Fruit fly (Drosophila melanogaster): Measurements from ENCODE around the gene CG9215.

CG9215 gene

DNA sequence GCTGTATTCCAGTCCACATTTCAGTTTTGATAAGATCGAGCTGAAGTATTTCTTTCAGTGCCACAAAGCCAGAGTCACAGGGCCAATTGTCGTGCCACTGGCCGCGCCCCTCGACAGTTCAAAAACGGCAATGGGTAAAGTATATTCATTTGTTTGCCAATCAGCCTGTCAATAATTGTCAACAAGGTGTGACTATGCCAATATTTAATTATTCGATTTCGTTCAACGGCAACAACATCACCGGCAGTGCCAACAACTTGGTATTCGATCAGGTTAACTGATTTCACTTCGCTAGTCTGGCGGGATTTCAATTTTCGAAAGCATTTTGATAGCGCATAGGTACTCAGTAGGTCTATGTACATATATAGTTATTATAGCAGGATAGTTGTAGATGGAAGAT, 19.8 kb upstream of the CG9215 start:
- TF ChIP-seq CG3919 (GFP tag; optimal IDR thresholded peaks at IDR 0.05) (peak; percentile 14), CG6163 (GFP tag; IDR thresholded peaks at IDR 0.05) (peak; percentile 39; the same call in 1 of the 3 replicates), Blimp-1 (GFP tag; optimal IDR thresholded peaks at IDR 0.05) (no peak), CG8632 (GFP tag; optimal IDR thresholded peaks at IDR 0.05) (peak; percentile 4), CG10669 (GFP tag; optimal IDR thresholded peaks at IDR 0.05) (peak; percentile 8), fkh (GFP tag; optimal IDR thresholded peaks at IDR 0.05) (peak; percentile 65), CG10631 (GFP tag; optimal IDR thresholded peaks at IDR 0.05) (peak; percentile 11), CG16779 (tag; optimal IDR thresholded peaks at IDR 0.05) (no peak)

DNA sequence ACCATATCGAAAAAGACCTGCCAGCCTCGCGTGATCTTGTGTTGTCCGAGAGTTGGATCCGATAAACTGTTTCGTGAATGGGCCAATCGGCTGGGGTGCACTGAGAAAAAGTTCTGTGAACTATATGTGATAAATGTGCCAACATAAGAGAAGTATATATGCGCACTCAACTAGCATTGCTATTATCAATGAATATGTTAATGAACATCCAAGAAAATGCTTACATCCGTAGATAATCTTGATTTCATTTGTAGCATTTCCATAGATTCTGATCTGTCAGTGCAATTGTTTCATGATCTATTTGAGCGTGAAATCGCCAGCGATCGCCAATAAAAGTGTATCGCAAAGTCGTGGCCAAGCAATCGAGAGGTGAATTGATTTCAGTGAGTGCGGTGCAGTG, 18.6 kb upstream of the CG9215 start:
- TF ChIP-seq CG10631 (GFP tag; optimal IDR thresholded peaks at IDR 0.05) (peak; percentile 15), esn (GFP tag; optimal IDR thresholded peaks at IDR 0.05) (no peak), Lpt (GFP tag; optimal IDR thresholded peaks at IDR 0.05) (peak; percentile 34), net (GFP tag; optimal IDR thresholded peaks at IDR 0.05) (peak; percentile 11), Hr38 (GFP tag; optimal IDR thresholded peaks at IDR 0.05) (no peak), CG9139 (GFP tag; optimal IDR thresholded peaks at IDR 0.05) (no peak), spab (GFP tag; optimal IDR thresholded peaks at IDR 0.05) (no peak), CG11294 (GFP tag; IDR thresholded peaks at IDR 0.05) (no peak), CG7368 (GFP tag; optimal IDR thresholded peaks at IDR 0.05) (no peak), CG15336 (GFP tag; IDR thresholded peaks at IDR 0.05) (peak; percentile 52; the same call in 1 of the 2 replicates), Hr39 (GFP tag; optimal IDR thresholded peaks at IDR 0.05) (no peak), OdsH (GFP tag; optimal IDR thresholded peaks at IDR 0.05) (peak; percentile 36), Ets96B (tag; optimal IDR thresholded peaks at IDR 0.05) (peak; percentile 15), CG6808 (GFP tag; optimal IDR thresholded peaks at IDR 0.05) (no peak), cyc (GFP tag; optimal IDR thresholded peaks at IDR 0.05) (no peak), CG8632 (GFP tag; optimal IDR thresholded peaks at IDR 0.05) (no peak), CG6792 (GFP tag; optimal IDR thresholded peaks at IDR 0.05) (no peak), CG6854 (GFP tag; optimal IDR thresholded peaks at IDR 0.05) (no peak), eg (GFP tag; IDR thresholded peaks at IDR 0.05) (peak; percentile 42; the same call in 1 of the 3 replicates), acj6 (GFP tag; optimal IDR thresholded peaks at IDR 0.05) (no peak), CG6163 (GFP tag; IDR thresholded peaks at IDR 0.05) (0 out of 3 replicates have a peak, but pooled peaks have one; percentile 12), Eip78C (GFP tag) (peak; percentile 66), CG4318 (GFP tag; optimal IDR thresholded peaks at IDR 0.05) (peak; percentile 22), Sox15 (GFP tag; optimal IDR thresholded peaks at IDR 0.05) (no peak), Sox102F (GFP tag; optimal IDR thresholded peaks at IDR 0.05) (no peak), CG6276 (GFP tag; optimal IDR thresholded peaks at IDR 0.05) (peak; percentile 42), CG3032 (tag; optimal IDR thresholded peaks at IDR 0.05) (no peak), CG32006 (GFP tag; optimal IDR thresholded peaks at IDR 0.05) (peak; percentile 66), CG34406 (GFP tag; optimal IDR thresholded peaks at IDR 0.05) (no peak), pdm3 (GFP tag; optimal IDR thresholded peaks at IDR 0.05) (peak; percentile 35), CG1621 (tag; optimal IDR thresholded peaks at IDR 0.05) (no peak), CG8319 (GFP tag; optimal IDR thresholded peaks at IDR 0.05) (no peak), CG8119 (GFP tag; IDR thresholded peaks at IDR 0.05) (0 out of 3 replicates have a peak, but pooled peaks have one; percentile 24), CG3919 (GFP tag; optimal IDR thresholded peaks at IDR 0.05) (no peak), Sox14 (GFP tag; optimal IDR thresholded peaks at IDR 0.05) (no peak), Hr4 (GFP tag; optimal IDR thresholded peaks at IDR 0.05) (peak; percentile 47), Gug (GFP tag; IDR thresholded peaks at IDR 0.05) (no peak), CG11762 (GFP tag; optimal IDR thresholded peaks at IDR 0.05; ENCODE audit: insufficient read depth) (no peak), achi (GFP tag; optimal IDR thresholded peaks at IDR 0.05) (peak; percentile 12), dac (GFP tag; optimal IDR thresholded peaks at IDR 0.05) (peak; percentile 19), Met (GFP tag; optimal IDR thresholded peaks at IDR 0.05) (no peak)

All from whole organism, prepupa.